Worm (Caenorhabditis elegans) whole organism, L4 larva: ENCODE results near the gene tsp-13.

Experiments used
- F37D6.2 ChIP-seq: sonication (generic microtip); optimal IDR thresholded peaks from 2 replicates; lab custom pipeline; 2016; ENCODE audit warnings: mild to moderate bottlenecking, missing genetic modification characterization, missing compliant biosample characterization
- Y48G9A.11 ChIP-seq: fragments of 200-800 bp; sonication (Bioruptor generic); IDR thresholded peaks from 2 replicates; pipeline ENCODE4 v1.3.6; 2022; ENCODE audit warnings: missing genetic modification reagents, missing genetic modification characterization, missing compliant biosample characterization
- aha-1 ChIP-seq: fragments of 150-350 bp; peaks from one replicate; lab custom pipeline; 2014; ENCODE audit warnings: missing biosample characterization, missing genetic modification characterization
- attf-4 ChIP-seq: sonication (generic microtip); optimal IDR thresholded peaks from 3 replicates; lab custom pipeline; 2017; ENCODE audit warnings: missing biosample characterization, missing genetic modification characterization
- dmd-6 ChIP-seq: fragments of 200-800 bp; sonication (Bioruptor generic); IDR thresholded peaks from 2 replicates; pipeline ENCODE4 v1.3.6; 2022; ENCODE audit warnings: missing genetic modification reagents, missing genetic modification characterization, missing compliant biosample characterization
- lin-29 ChIP-seq: fragments of 200-800 bp; sonication (Bioruptor generic); IDR thresholded peaks from 2 replicates; pipeline ENCODE4 v1.3.6; 2022; ENCODE audit warnings: missing genetic modification reagents, missing genetic modification characterization, missing compliant biosample characterization
- madf-9 ChIP-seq: fragments of 200-800 bp; sonication (Bioruptor generic); conservative IDR thresholded peaks from 2 replicates; pipeline ENCODE4 v1.3.6; 2022; ENCODE audit warnings: missing genetic modification reagents, missing genetic modification characterization, missing compliant biosample characterization
- mep-1 ChIP-seq: fragments of 150-350 bp; sonication (generic microtip); optimal IDR thresholded peaks from 3 replicates; lab custom pipeline; 2014; ENCODE audit warnings: missing biosample characterization, missing genetic modification characterization
- mes-2 ChIP-seq: sonication (generic microtip); optimal IDR thresholded peaks from 2 replicates; lab custom pipeline; 2016; ENCODE audit warnings: missing genotype, mild to moderate bottlenecking, missing genetic modification characterization, missing compliant biosample characterization; ENCODE audit not compliant: poor library complexity, severe bottlenecking
- nhr-111 ChIP-seq: fragments of 200-800 bp; sonication (Bioruptor generic); optimal IDR thresholded peaks from 2 replicates; lab custom pipeline; 2018; ENCODE audit warnings: mild to moderate bottlenecking, missing genetic modification characterization, missing compliant biosample characterization
- pha-4 ChIP-seq, 2 experiments: fragments of 150-350 bp in 1 of 2; fragments of 200-800 bp in 1 of 2; sonication (Bioruptor generic) in 1 of 2; IDR thresholded peaks in 1 of 2; optimal IDR thresholded peaks in 1 of 2; 2 replicates each; pipeline versions ENCODE4 v1.3.6 to Lab custom; 2014 to 2022; ENCODE audit warnings: missing genetic modification characterization in 2 of 2, missing genetic modification reagents in 2 of 2, missing biosample characterization in 1 of 2, missing compliant biosample characterization in 1 of 2
- pqm-1 ChIP-seq: sonication (generic microtip); optimal IDR thresholded peaks from 2 replicates; lab custom pipeline; 2017; ENCODE audit warnings: missing biosample characterization, missing genetic modification characterization
- unc-62 ChIP-seq, 3 experiments: fragments of 150-350 bp in 1 of 3; sonication (generic microtip); optimal IDR thresholded peaks in 2 of 3; peaks in 1 of 3; 1 replicate in 1 of 3; 2 replicates in 2 of 3; lab custom pipeline; 2014 to 2017; ENCODE audit warnings: missing biosample characterization in 3 of 3, missing genetic modification characterization in 3 of 3, missing genetic modification reagents in 3 of 3, missing genotype in 1 of 3

The tsp-13 gene

ce11 chrV:19206911-19207310, 53.0 kb downstream of the tsp-13 start (continued):
- TF ChIP-seq unc-62 (GFP tag; optimal IDR thresholded peaks at IDR 0.05 in 1 of 2; lab: Kevin White, UChicago) (no peak), unc-62 (tag; optimal IDR thresholded peaks at IDR 0.05; lab: Kevin White, UChicago) (no peak), aha-1 (tag; lab: Kevin White, UChicago) (no peak), lin-29 (no peak), mes-2 (tag; lab: Kevin White, UChicago) (no peak), Y48G9A.11 (GFP tag; lab: Robert Waterston, UW) (no peak), F37D6.2 (tag; lab: Kevin White, UChicago) (no peak), pqm-1 (tag; lab: Kevin White, UChicago) (peak; percentile 78), madf-9 (GFP tag; lab: Robert Waterston, UW) (no peak), mep-1 (tag; lab: Kevin White, UChicago) (no peak), attf-4 (tag; lab: Kevin White, UChicago) (no peak), dmd-6 (peak; percentile 86), pha-4 (GFP tag; IDR thresholded peaks at IDR 0.05; lab: Robert Waterston, UW) (no peak), pha-4 (tag; optimal IDR thresholded peaks at IDR 0.05; lab: Kevin White, UChicago) (no peak), nhr-111 (GFP tag; lab: Kevin White, UChicago) (no peak)
